Worm (Caenorhabditis elegans): Measurements from ENCODE around the gene K06G5.3.

Gene K06G5.3

ce11 chrX:14223156-14223555 lies at the start of gene K06G5.3:
K06G5.3 (minus strand) TSS chrX:14223256.
- TF ChIP-seq nhr-21 (tag; optimal IDR thresholded peaks at IDR 0.05) (no peak), Y55F3AM.14 (GFP tag; optimal IDR thresholded peaks at IDR 0.05) (no peak), ztf-4 (tag; optimal IDR thresholded peaks at IDR 0.05) (no peak), lsy-2 (tag; optimal IDR thresholded peaks at IDR 0.05) (no peak), crh-2 (tag; optimal IDR thresholded peaks at IDR 0.05) (no peak), ztf-11 (tag; optimal IDR thresholded peaks at IDR 0.05) (no peak), snpc-4 (tag; optimal IDR thresholded peaks at IDR 0.05) (no peak), nhr-23 (tag; optimal IDR thresholded peaks at IDR 0.05) (no peak), nhr-237 (tag; optimal IDR thresholded peaks at IDR 0.05) (no peak), ztf-1 (GFP tag; conservative IDR thresholded peaks at IDR 0.05) (no peak), ceh-82 (tag; optimal IDR thresholded peaks at IDR 0.05) (no peak), nhr-11 (tag; optimal IDR thresholded peaks at IDR 0.05) (no peak), sma-9 (GFP tag; optimal IDR thresholded peaks at IDR 0.05) (no peak), sma-9 (tag; optimal IDR thresholded peaks at IDR 0.05) (no peak), blmp-1 (tag; optimal IDR thresholded peaks at IDR 0.05; ENCODE audit: insufficient read depth) (no peak), mbf-1 (tag; optimal IDR thresholded peaks at IDR 0.05) (no peak), fos-1 (tag; optimal IDR thresholded peaks at IDR 0.05) (no peak), ama-1 (optimal IDR thresholded peaks at IDR 0.05) (no peak), nhr-77 (tag; optimal IDR thresholded peaks at IDR 0.05) (no peak), nhr-129 (tag; optimal IDR thresholded peaks at IDR 0.05) (no peak), unc-62 (GFP tag; optimal IDR thresholded peaks at IDR 0.05) (no peak)

- no peak for TF ChIP-seq mbf-1 (tag; optimal IDR thresholded peaks at IDR 0.05)
- no peak for TF ChIP-seq ceh-16 (tag; optimal IDR thresholded peaks at IDR 0.05)
- TF ChIP-seq nhr-21 (tag; optimal IDR thresholded peaks at IDR 0.05) = no peak
- TF ChIP-seq ztf-11 (tag; optimal IDR thresholded peaks at IDR 0.05) = no peak
- TF ChIP-seq ztf-1 (GFP tag; conservative IDR thresholded peaks at IDR 0.05) = no peak
- no peak for TF ChIP-seq lin-11 (tag; optimal IDR thresholded peaks at IDR 0.05)
- no peak for TF ChIP-seq nhr-129 (tag; optimal IDR thresholded peaks at IDR 0.05)
- TF ChIP-seq fos-1 (tag; optimal IDR thresholded peaks at IDR 0.05) = no peak
Observed at ce11 chrX:14267781-14268180, 44.7 kb upstream of the K06G5.3 start, which contains the start of gene del-1. del-1 (plus strand) TSS chrX:14268081.

ce11 chrX:14267170-14267569 lies 44.1 kb upstream of the K06G5.3 start:
- no peak for TF ChIP-seq egl-27 (tag; optimal IDR thresholded peaks at IDR 0.05)
- TF ChIP-seq elt-1 (tag; optimal IDR thresholded peaks at IDR 0.05) = peak; percentile 29

ce11 chrX:14263473-14263872 lies 40.4 kb upstream of the K06G5.3 start, which contains the start of gene E02H4.8:
E02H4.8 (minus strand) TSS chrX:14263573.
- no peak for TF ChIP-seq ztf-11 (tag; optimal IDR thresholded peaks at IDR 0.05)
- TF ChIP-seq nhr-6 (tag; optimal IDR thresholded peaks at IDR 0.05) = no peak
- TF ChIP-seq ceh-82 (tag; optimal IDR thresholded peaks at IDR 0.05) = no peak
- no peak for TF ChIP-seq C34F6.9 (tag; optimal IDR thresholded peaks at IDR 0.05)

ce11 chrX:14257661-14258060 lies 34.6 kb upstream of the K06G5.3 start, which contains the start of gene E02H4.4:
E02H4.4 (plus strand) TSS chrX:14257961.
- TF ChIP-seq ztf-4 (tag; optimal IDR thresholded peaks at IDR 0.05) = no peak

- TF ChIP-seq nhr-23 (tag; optimal IDR thresholded peaks at IDR 0.05) = no peak
- TF ChIP-seq mbf-1 (tag; optimal IDR thresholded peaks at IDR 0.05) = no peak
- TF ChIP-seq nhr-12 (tag; optimal IDR thresholded peaks at IDR 0.05) = no peak
- TF ChIP-seq nhr-237 (tag; optimal IDR thresholded peaks at IDR 0.05) = no peak
- TF ChIP-seq nhr-6 (tag; optimal IDR thresholded peaks at IDR 0.05) = no peak
- no peak for TF ChIP-seq blmp-1 (tag; optimal IDR thresholded peaks at IDR 0.05; ENCODE audit: insufficient read depth)
- no peak for TF ChIP-seq ZK546.5 (tag; optimal IDR thresholded peaks at IDR 0.05)
- TF ChIP-seq elt-1 (tag; optimal IDR thresholded peaks at IDR 0.05) = no peak
- no peak for TF ChIP-seq lsy-2 (tag; optimal IDR thresholded peaks at IDR 0.05)
- no peak for TF ChIP-seq sma-3 (GFP tag; optimal IDR thresholded peaks at IDR 0.05)
- TF ChIP-seq snpc-4 (tag; optimal IDR thresholded peaks at IDR 0.05) = no peak
- no peak for TF ChIP-seq R02D3.7 (tag; optimal IDR thresholded peaks at IDR 0.05)
- no peak for TF ChIP-seq F13H6.1 (tag; optimal IDR thresholded peaks at IDR 0.05)
- no peak for TF ChIP-seq nhr-25 (tag; optimal IDR thresholded peaks at IDR 0.05)
- no peak for TF ChIP-seq lin-39 (tag; optimal IDR thresholded peaks at IDR 0.05)
- TF ChIP-seq mdl-1 (tag; optimal IDR thresholded peaks at IDR 0.05) = no peak
Observed at ce11 chrX:14255973-14256372, 32.9 kb upstream of the K06G5.3 start, which contains the start of gene E02H4.7. E02H4.7 (plus strand) TSS chrX:14256273.

Measured in whole organism, L2 larva.